Fruit fly (Drosophila melanogaster) S2 (cell line): Measurements from ENCODE around the gene GlcAT-I.

Source experiments
- CG8478 ChIP-seq: fragments of >200 bp; optimal IDR thresholded peaks from 2 replicates; lab custom pipeline; 2018
- CTCF ChIP-seq, 2 experiments: fragments of >200 bp; optimal IDR thresholded peaks; 2 replicates each; lab custom pipeline; 2018

DNA sequence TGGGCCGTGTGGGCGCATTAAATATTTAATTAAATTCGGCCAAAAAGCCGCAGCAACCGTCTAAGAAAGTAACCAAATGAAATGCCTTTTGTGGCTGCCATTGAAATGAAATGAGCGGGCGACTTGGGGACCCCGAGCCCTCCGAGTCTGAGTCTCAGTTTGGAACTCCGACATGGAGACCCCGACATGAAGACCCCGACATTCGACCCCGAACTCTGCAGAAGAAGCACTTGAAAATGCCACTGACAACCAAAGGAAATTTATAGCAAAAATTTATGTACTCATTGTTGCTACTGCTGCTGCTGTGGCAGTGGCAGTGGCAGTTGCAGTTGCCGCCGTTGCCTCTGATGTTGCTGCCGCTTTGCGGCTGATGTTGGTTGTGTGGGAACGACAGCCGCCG is 42.4 kb downstream of the GlcAT-I start:
- TF ChIP-seq CTCF (optimal IDR thresholded peaks at IDR 0.05; lab: Kevin White, UChicago) (no peak), CG8478 (lab: Kevin White, UChicago) (no peak)
